Worm (Caenorhabditis elegans) whole organism, L2 larva: ENCODE results near the gene srlf-14.

Experiments used
- C34F6.9 ChIP-seq: fragments of 150-350 bp; optimal IDR thresholded peaks from 2 replicates; lab custom pipeline; 2014; ENCODE audit warnings: missing biosample characterization, missing genetic modification characterization
- F13H6.1 ChIP-seq: sonication (generic microtip); optimal IDR thresholded peaks from 2 replicates; lab custom pipeline; 2016; ENCODE audit warnings: missing genetic modification characterization, missing compliant biosample characterization
- R02D3.7 ChIP-seq: fragments of 150-350 bp; optimal IDR thresholded peaks from 2 replicates; lab custom pipeline; 2014; ENCODE audit warnings: missing biosample characterization, missing genetic modification characterization
- Y55F3AM.14 ChIP-seq: fragments of 200-800 bp; sonication (Bioruptor generic); optimal IDR thresholded peaks from 2 replicates; lab custom pipeline; 2018; ENCODE audit warnings: mild to moderate bottlenecking, missing genetic modification characterization, missing compliant biosample characterization
- ZK546.5 ChIP-seq: sonication (generic microtip); optimal IDR thresholded peaks from 2 replicates; lab custom pipeline; 2017; ENCODE audit warnings: missing biosample characterization, missing genetic modification characterization
- aly-2 ChIP-seq: fragments of 150-350 bp; optimal IDR thresholded peaks from 2 replicates; lab custom pipeline; 2014; ENCODE audit warnings: missing biosample characterization, missing genetic modification characterization
- ama-1 ChIP-seq: fragments of 150-350 bp; optimal IDR thresholded peaks from 2 replicates; lab custom pipeline; 2018; ENCODE audit warnings: inconsistent platforms
- blmp-1 ChIP-seq: sonication (generic microtip); optimal IDR thresholded peaks from 2 replicates; lab custom pipeline; 2017; ENCODE audit warnings: missing genetic modification characterization, mild to moderate bottlenecking, missing compliant biosample characterization, antibody characterized with exemption, moderate library complexity; ENCODE audit not compliant: insufficient read depth
- ceh-16 ChIP-seq: fragments of 150-350 bp; optimal IDR thresholded peaks from 2 replicates; lab custom pipeline; 2014; ENCODE audit warnings: missing biosample characterization, missing genetic modification characterization
- crh-2 ChIP-seq: sonication (generic microtip); optimal IDR thresholded peaks from 2 replicates; lab custom pipeline; 2017; ENCODE audit warnings: missing biosample characterization, missing genetic modification characterization
- dmd-4 ChIP-seq: sonication (generic microtip); optimal IDR thresholded peaks from 2 replicates; lab custom pipeline; 2017; ENCODE audit warnings: missing biosample characterization, missing genetic modification characterization
- egl-27 ChIP-seq: sonication (generic microtip); optimal IDR thresholded peaks from 3 replicates; lab custom pipeline; 2017; ENCODE audit warnings: missing biosample characterization, missing genetic modification reagents, missing genetic modification characterization
- elt-1 ChIP-seq: fragments of 150-350 bp; optimal IDR thresholded peaks from 2 replicates; lab custom pipeline; 2014; ENCODE audit warnings: missing biosample characterization, missing genetic modification characterization
- elt-3 ChIP-seq: sonication (generic microtip); optimal IDR thresholded peaks from 2 replicates; lab custom pipeline; 2017; ENCODE audit warnings: missing biosample characterization, missing genetic modification characterization
- fos-1 ChIP-seq: fragments of 150-350 bp; optimal IDR thresholded peaks from 2 replicates; lab custom pipeline; 2014; ENCODE audit warnings: missing biosample characterization, missing genetic modification characterization
- gmeb-1 ChIP-seq: fragments of 150-350 bp; optimal IDR thresholded peaks from 2 replicates; lab custom pipeline; 2014; ENCODE audit warnings: missing biosample characterization, missing genetic modification characterization
- lin-11 ChIP-seq: fragments of 150-350 bp; sonication (generic microtip); optimal IDR thresholded peaks from 2 replicates; lab custom pipeline; 2014; ENCODE audit warnings: missing biosample characterization, missing genetic modification characterization, inconsistent platforms, mixed read lengths
- lin-13 ChIP-seq: fragments of 150-350 bp; optimal IDR thresholded peaks from 2 replicates; lab custom pipeline; 2014; ENCODE audit warnings: missing biosample characterization, missing genetic modification reagents, missing genetic modification characterization
- lin-39 ChIP-seq: fragments of 150-350 bp; optimal IDR thresholded peaks from 2 replicates; lab custom pipeline; 2014; ENCODE audit warnings: missing biosample characterization, missing genetic modification reagents, missing genetic modification characterization
- lsy-2 ChIP-seq, 2 experiments: fragments of 150-350 bp in 1 of 2; sonication (generic microtip) in 1 of 2; optimal IDR thresholded peaks; 2 replicates each; lab custom pipeline; 2014 to 2017; ENCODE audit warnings: missing biosample characterization in 2 of 2, missing genetic modification characterization in 2 of 2
- mab-5 ChIP-seq: fragments of 150-350 bp; optimal IDR thresholded peaks from 2 replicates; lab custom pipeline; 2014; ENCODE audit warnings: missing biosample characterization, missing genetic modification characterization
- mbf-1 ChIP-seq: sonication (generic microtip); optimal IDR thresholded peaks from 2 replicates; lab custom pipeline; 2017; ENCODE audit warnings: missing biosample characterization, missing genetic modification characterization
- mdl-1 ChIP-seq, 2 experiments: fragments of 150-350 bp in 1 of 2; sonication (generic microtip) in 1 of 2; optimal IDR thresholded peaks; 2 replicates each; lab custom pipeline; 2017; ENCODE audit warnings: missing biosample characterization in 2 of 2, missing genetic modification characterization in 2 of 2
- nhr-10 ChIP-seq: sonication (generic microtip); optimal IDR thresholded peaks from 2 replicates; lab custom pipeline; 2017; ENCODE audit warnings: missing biosample characterization, missing genetic modification characterization
- nhr-11 ChIP-seq: fragments of 150-350 bp; optimal IDR thresholded peaks from 2 replicates; lab custom pipeline; 2014; ENCODE audit warnings: missing biosample characterization, missing genetic modification characterization
- nhr-12 ChIP-seq: fragments of 150-350 bp; optimal IDR thresholded peaks from 2 replicates; lab custom pipeline; 2014; ENCODE audit warnings: missing biosample characterization, missing genetic modification characterization
- nhr-129 ChIP-seq: fragments of 150-350 bp; optimal IDR thresholded peaks from 2 replicates; lab custom pipeline; 2014; ENCODE audit warnings: missing biosample characterization, missing genetic modification characterization
- nhr-21 ChIP-seq: fragments of 150-350 bp; optimal IDR thresholded peaks from 2 replicates; lab custom pipeline; 2014; ENCODE audit warnings: missing biosample characterization, missing genetic modification characterization
- nhr-23 ChIP-seq: fragments of 150-350 bp; optimal IDR thresholded peaks from 2 replicates; lab custom pipeline; 2014; ENCODE audit warnings: missing biosample characterization, missing genetic modification reagents, missing genetic modification characterization
- nhr-237 ChIP-seq: fragments of 150-350 bp; optimal IDR thresholded peaks from 2 replicates; lab custom pipeline; 2014; ENCODE audit warnings: missing biosample characterization, missing genetic modification characterization
- nhr-6 ChIP-seq: fragments of 150-350 bp; optimal IDR thresholded peaks from 2 replicates; lab custom pipeline; 2014; ENCODE audit warnings: missing biosample characterization, missing genetic modification characterization
- nhr-77 ChIP-seq: fragments of 150-350 bp; optimal IDR thresholded peaks from 2 replicates; lab custom pipeline; 2014; ENCODE audit warnings: missing biosample characterization, missing genetic modification characterization
- peb-1 ChIP-seq: fragments of 150-350 bp; optimal IDR thresholded peaks from 2 replicates; lab custom pipeline; 2014; ENCODE audit warnings: missing biosample characterization, missing genetic modification characterization
- skn-1 ChIP-seq: sonication (generic microtip); optimal IDR thresholded peaks from 2 replicates; lab custom pipeline; 2017; ENCODE audit warnings: missing biosample characterization, missing genetic modification characterization
- sma-3 ChIP-seq: sonication (generic microtip); optimal IDR thresholded peaks from 2 replicates; lab custom pipeline; 2016; ENCODE audit warnings: missing genetic modification reagents, missing genetic modification characterization, missing compliant biosample characterization
- sma-9 ChIP-seq, 2 experiments: fragments of 150-350 bp in 1 of 2; sonication (generic microtip) in 1 of 2; optimal IDR thresholded peaks; 2 replicates each; lab custom pipeline; 2014 to 2016; ENCODE audit warnings: missing genetic modification characterization in 2 of 2, mild to moderate bottlenecking in 1 of 2, missing biosample characterization in 1 of 2, missing compliant biosample characterization in 1 of 2, missing genetic modification reagents in 1 of 2, moderate library complexity in 1 of 2
- snpc-4 ChIP-seq: fragments of 150-350 bp; optimal IDR thresholded peaks from 2 replicates; lab custom pipeline; 2014; ENCODE audit warnings: missing biosample characterization, missing genetic modification characterization
- unc-39 ChIP-seq: fragments of 150-350 bp; optimal IDR thresholded peaks from 2 replicates; lab custom pipeline; 2014; ENCODE audit warnings: missing biosample characterization, missing genetic modification characterization
- unc-55 ChIP-seq: fragments of 150-350 bp; sonication (generic microtip); optimal IDR thresholded peaks from 3 replicates; lab custom pipeline; 2014; ENCODE audit warnings: missing biosample characterization, missing genetic modification reagents, missing genetic modification characterization
- unc-62 ChIP-seq: fragments of 150-350 bp; optimal IDR thresholded peaks from 2 replicates; lab custom pipeline; 2014; ENCODE audit warnings: missing biosample characterization, missing genetic modification reagents, missing genetic modification characterization
- zag-1 ChIP-seq: fragments of 150-350 bp; optimal IDR thresholded peaks from 2 replicates; lab custom pipeline; 2014; ENCODE audit warnings: missing biosample characterization, missing genetic modification characterization
- ztf-1 ChIP-seq: fragments of 200-800 bp; sonication (Bioruptor generic); conservative IDR thresholded peaks from 2 replicates; pipeline ENCODE4 v1.3.6; 2022; ENCODE audit warnings: missing genetic modification characterization, missing compliant biosample characterization
- ztf-11 ChIP-seq: sonication (generic microtip); optimal IDR thresholded peaks from 2 replicates; lab custom pipeline; 2017; ENCODE audit warnings: missing biosample characterization, missing genetic modification characterization
- ztf-4 ChIP-seq: fragments of 150-350 bp; optimal IDR thresholded peaks from 2 replicates; lab custom pipeline; 2014; ENCODE audit warnings: missing biosample characterization, missing genetic modification characterization

Gene srlf-14

DNA sequence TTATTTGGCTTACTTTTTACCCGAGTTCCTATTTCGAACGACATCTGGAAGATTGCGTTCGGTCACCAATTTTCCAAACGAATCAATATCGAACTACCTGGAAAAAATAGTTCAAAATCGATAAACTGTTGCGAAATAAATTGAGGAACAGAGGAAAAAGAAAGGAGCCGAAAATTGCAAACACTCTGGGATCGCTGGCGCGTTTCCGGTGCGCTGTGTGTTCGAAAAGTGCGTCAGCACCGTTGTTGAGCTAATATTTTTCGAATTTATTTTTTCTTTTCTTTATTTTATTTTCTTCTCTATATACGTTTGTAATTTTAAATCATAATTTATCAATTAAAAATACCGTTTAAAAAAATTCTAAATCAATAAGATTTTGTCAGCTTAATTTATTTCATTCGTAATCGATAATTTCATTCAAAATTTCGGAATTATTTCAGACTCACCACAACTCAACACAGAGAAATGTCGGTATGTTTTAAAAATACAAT is 39.0 kb upstream of the srlf-14 start, which contains the start of the genes dnc-1 and lsm-7 (continued):
- TF ChIP-seq C34F6.9 (tag; lab: Kevin White, UChicago) (peak; percentile 95), elt-1 (tag; lab: Kevin White, UChicago) (no peak), sma-3 (GFP tag; lab: Kevin White, UChicago) (peak; percentile 30), nhr-11 (tag; lab: Kevin White, UChicago) (no peak), nhr-6 (no peak), dmd-4 (tag; lab: Kevin White, UChicago) (no peak), nhr-12 (no peak), nhr-21 (tag; lab: Kevin White, UChicago) (no peak), mdl-1 (tag; optimal IDR thresholded peaks at IDR 0.05; lab: Kevin White, UChicago) (peak in 1 of 2 experiments; percentile 2), nhr-129 (peak; percentile 75)

DNA sequence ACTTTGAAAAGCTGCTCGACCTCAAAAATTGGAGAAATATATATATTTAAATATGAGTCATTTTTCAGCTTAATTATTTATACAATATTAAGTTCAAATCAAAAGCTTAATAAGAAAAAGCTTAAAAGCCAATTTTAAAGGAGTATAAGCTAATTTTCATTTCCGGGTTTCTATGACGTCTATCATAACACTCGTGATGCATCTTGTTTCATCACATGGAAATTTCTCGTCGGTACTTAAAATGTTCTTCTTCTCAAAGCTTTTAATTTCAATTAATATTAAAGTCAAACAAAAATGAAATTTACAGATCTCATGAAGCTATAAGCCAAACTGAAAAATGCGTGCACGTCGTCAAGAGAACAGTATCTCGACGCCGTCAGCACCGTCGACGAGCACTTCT is 25.6 kb upstream of the srlf-14 start, which contains the start of gene rbr-2:
rbr-2 (plus strand) TSS at position 301 of the 400 bp plus-strand sequence.
- TF ChIP-seq peb-1 (no peak), fos-1 (no peak), C34F6.9 (tag; lab: Kevin White, UChicago) (no peak), ceh-16 (tag; lab: Kevin White, UChicago) (no peak), lin-39 (tag; lab: Kevin White, UChicago) (no peak), ZK546.5 (tag; lab: Kevin White, UChicago) (no peak), nhr-10 (tag; lab: Kevin White, UChicago) (no peak), nhr-77 (tag; lab: Kevin White, UChicago) (no peak), ztf-11 (tag; lab: Kevin White, UChicago) (no peak), ama-1 (lab: Kevin White, UChicago) (no peak), egl-27 (tag; lab: Kevin White, UChicago) (no peak), nhr-6 (no peak), unc-39 (tag; lab: Kevin White, UChicago) (no peak), sma-9 (GFP tag; optimal IDR thresholded peaks at IDR 0.05; lab: Kevin White, UChicago) (no peak), sma-9 (tag; optimal IDR thresholded peaks at IDR 0.05; lab: Kevin White, UChicago) (no peak), elt-1 (tag; lab: Kevin White, UChicago) (no peak), lin-13 (GFP tag; lab: Kevin White, UChicago) (no peak), skn-1 (tag; lab: Kevin White, UChicago) (no peak), gmeb-1 (tag; lab: Kevin White, UChicago) (no peak), aly-2 (tag; lab: Kevin White, UChicago) (no peak)
- TF ChIP-seq, all 48 proteins: peak for 0

DNA sequence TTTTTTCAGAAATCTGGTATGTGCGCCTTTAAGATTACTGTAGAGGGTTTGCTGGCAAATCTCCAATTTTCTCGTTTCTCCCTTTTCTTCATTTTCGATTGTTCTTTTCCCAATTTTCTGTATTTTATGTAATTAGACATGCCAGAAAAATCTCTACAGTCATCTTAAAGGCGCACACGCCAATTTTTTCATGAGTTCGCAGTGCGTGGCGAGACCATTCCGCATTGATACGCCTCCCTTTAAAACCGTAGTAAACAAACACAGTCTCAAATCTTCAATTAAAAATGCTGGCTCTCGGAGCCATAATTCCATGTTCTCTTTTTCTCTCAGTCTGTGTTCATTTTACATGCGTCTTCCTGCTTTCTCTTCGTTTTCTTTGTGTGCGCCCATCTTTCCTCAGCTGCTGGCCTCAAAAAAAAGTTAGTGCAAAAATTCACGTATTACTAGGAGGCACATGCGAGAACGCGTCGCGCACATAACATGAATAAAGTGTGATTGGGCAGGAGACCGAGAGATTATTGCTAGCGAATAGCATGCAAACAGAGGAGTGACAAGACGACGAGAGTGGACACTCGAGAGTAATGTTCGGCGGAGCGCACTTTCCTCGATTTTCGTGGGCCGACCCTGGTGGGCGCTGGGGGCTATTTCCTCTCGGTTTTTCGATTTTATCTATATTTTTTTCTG is 24.9 kb upstream of the srlf-14 start:
- TF ChIP-seq elt-1 (tag; lab: Kevin White, UChicago) (no peak), ama-1 (lab: Kevin White, UChicago) (peak; percentile 74), unc-55 (GFP tag; lab: Kevin White, UChicago) (peak; percentile 82), nhr-237 (no peak), lin-11 (tag; lab: Kevin White, UChicago) (peak; percentile 87), sma-3 (GFP tag; lab: Kevin White, UChicago) (peak; percentile 76), unc-62 (GFP tag; lab: Kevin White, UChicago) (no peak), aly-2 (tag; lab: Kevin White, UChicago) (no peak), nhr-77 (tag; lab: Kevin White, UChicago) (no peak), fos-1 (peak; percentile 58), F13H6.1 (peak; percentile 92), lin-13 (GFP tag; lab: Kevin White, UChicago) (peak; percentile 50), R02D3.7 (no peak), ztf-4 (tag; lab: Kevin White, UChicago) (peak; percentile 26), nhr-23 (tag; lab: Kevin White, UChicago) (no peak), dmd-4 (tag; lab: Kevin White, UChicago) (no peak), egl-27 (tag; lab: Kevin White, UChicago) (peak; percentile 51), Y55F3AM.14 (peak; percentile 17), lin-39 (tag; lab: Kevin White, UChicago) (no peak), gmeb-1 (tag; lab: Kevin White, UChicago) (peak; percentile 65), snpc-4 (peak; percentile 57), mbf-1 (tag; lab: Kevin White, UChicago) (no peak), ceh-16 (tag; lab: Kevin White, UChicago) (peak; percentile 45), nhr-129 (peak; percentile 87), nhr-6 (peak; percentile 60), zag-1 (tag; lab: Kevin White, UChicago) (peak; percentile 37), ztf-1 (GFP tag; lab: Robert Waterston, UW) (no peak), crh-2 (tag; lab: Kevin White, UChicago) (peak; percentile 84), nhr-11 (tag; lab: Kevin White, UChicago) (no peak), mdl-1 (tag; optimal IDR thresholded peaks at IDR 0.05; lab: Kevin White, UChicago) (peak in 1 of 2 experiments; percentile 77), lsy-2 (tag; optimal IDR thresholded peaks at IDR 0.05; lab: Kevin White, UChicago) (peak; percentile 40 to 80), nhr-10 (tag; lab: Kevin White, UChicago) (peak; percentile 11), elt-3 (tag; lab: Kevin White, UChicago) (no peak), nhr-21 (tag; lab: Kevin White, UChicago) (peak; percentile 61), skn-1 (tag; lab: Kevin White, UChicago) (no peak), mab-5 (tag; lab: Kevin White, UChicago) (peak; percentile 84), nhr-12 (no peak), blmp-1 (peak; percentile 40), peb-1 (no peak), ztf-11 (tag; lab: Kevin White, UChicago) (no peak)
